Fruit fly (Drosophila melanogaster): ENCODE results near the gene CG9175.
A peak's percentile ranks its signal among the peaks of the same experiment; 100 is the strongest.

CG9175 gene

DNA sequence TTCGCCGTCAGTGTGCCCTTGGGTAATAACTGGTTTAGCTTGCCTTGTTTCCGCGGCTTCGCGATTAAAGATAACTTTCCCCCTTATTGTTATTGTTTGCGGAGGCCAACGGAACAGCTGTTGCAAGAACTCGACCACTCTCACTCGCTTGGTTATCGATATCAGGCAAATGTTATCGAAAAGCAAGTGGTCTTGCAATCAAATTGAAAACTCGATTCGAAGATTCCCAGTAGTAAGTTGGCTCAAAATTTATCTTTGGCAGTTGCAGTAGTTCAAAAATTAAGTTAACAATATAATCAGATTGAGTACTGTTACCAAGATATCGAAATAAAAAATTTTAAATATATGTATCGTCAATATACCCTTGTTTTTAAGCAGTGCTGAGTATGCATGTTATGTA is 32.9 kb downstream of the CG9175 start, which contains the start of the genes Fbw5 and CG9147 (continued):
- TF ChIP-seq Doc3 (GFP tag; IDR thresholded peaks at IDR 0.05; ENCODE audit: partially characterized antibody) = no peak; the same call in 2 of the 3 replicates
- peak; percentile 97 for TF ChIP-seq nom (GFP tag; optimal IDR thresholded peaks at IDR 0.05)
- TF ChIP-seq gem (tag; optimal IDR thresholded peaks at IDR 0.05) = peak; percentile 100
- peak; percentile 96 for TF ChIP-seq CG2116 (GFP tag; optimal IDR thresholded peaks at IDR 0.05)
- TF ChIP-seq cg (GFP tag; optimal IDR thresholded peaks at IDR 0.05) = peak; percentile 11
- TF ChIP-seq jing (GFP tag; optimal IDR thresholded peaks at IDR 0.05) = peak; percentile 100
- peak; percentile 81 for TF ChIP-seq CG13287 (GFP tag; IDR thresholded peaks at IDR 0.05; ENCODE audit: partially characterized antibody)
- TF ChIP-seq Ptx1 (GFP tag; IDR thresholded peaks at IDR 0.05) = peak; percentile 100
- peak; percentile 97 for TF ChIP-seq wek (GFP tag; optimal IDR thresholded peaks at IDR 0.05)
- TF ChIP-seq otp (GFP tag; IDR thresholded peaks at IDR 0.05) = peak; percentile 100
- TF ChIP-seq Pdp1 (GFP tag; optimal IDR thresholded peaks at IDR 0.05) = peak; percentile 99 to 100
- peak; percentile 100 for TF ChIP-seq CG4854 (GFP tag; optimal IDR thresholded peaks at IDR 0.05)
- no peak for TF ChIP-seq Hr39 (optimal IDR thresholded peaks at IDR 0.05)
- peak; percentile 99 for TF ChIP-seq en (GFP tag; optimal IDR thresholded peaks at IDR 0.05)
- peak; percentile 99 for TF ChIP-seq pnt (GFP tag; optimal IDR thresholded peaks at IDR 0.05)
- peak; percentile 98 for TF ChIP-seq CG10431 (GFP tag; optimal IDR thresholded peaks at IDR 0.05)
- peak; percentile 94 for TF ChIP-seq CG11560 (tag; IDR thresholded peaks at IDR 0.05)
- TF ChIP-seq Hr3 (GFP tag; optimal IDR thresholded peaks at IDR 0.05) = peak; percentile 100
- TF ChIP-seq CG8089 (GFP tag; optimal IDR thresholded peaks at IDR 0.05) = peak; percentile 99
- TF ChIP-seq CG12942 (GFP tag; optimal IDR thresholded peaks at IDR 0.05) = peak; percentile 100
- peak; percentile 99 for TF ChIP-seq caup (GFP tag; optimal IDR thresholded peaks at IDR 0.05; ENCODE audit: severe bottlenecking)
- TF ChIP-seq CG13775 (GFP tag; optimal IDR thresholded peaks at IDR 0.05) = peak; percentile 99
- peak; percentile 99 for TF ChIP-seq CG1233 (GFP tag; optimal IDR thresholded peaks at IDR 0.05)
- TF ChIP-seq Atf-2 (GFP tag; optimal IDR thresholded peaks at IDR 0.05) = peak; percentile 99
- peak; percentile 45 for TF ChIP-seq gfzf (GFP tag; optimal IDR thresholded peaks at IDR 0.05)
- peak; percentile 99 for TF ChIP-seq CG10979 (tag; optimal IDR thresholded peaks at IDR 0.05)
- TF ChIP-seq pb (GFP tag; optimal IDR thresholded peaks at IDR 0.05) = peak; percentile 99
- TF ChIP-seq CG9797 (GFP tag; optimal IDR thresholded peaks at IDR 0.05) = peak; percentile 56
- TF ChIP-seq CG8290 (GFP tag; optimal IDR thresholded peaks at IDR 0.05) = peak; percentile 99
- peak; percentile 97 to 100 for TF ChIP-seq CG8290 (tag; optimal IDR thresholded peaks at IDR 0.05)
- TF ChIP-seq dan (GFP tag; IDR thresholded peaks at IDR 0.05) = peak; percentile 95
- TF ChIP-seq dysf (GFP tag; IDR thresholded peaks at IDR 0.05) = peak; percentile 100
- TF ChIP-seq CG12744 (GFP tag; optimal IDR thresholded peaks at IDR 0.05) = peak; percentile 99
- TF ChIP-seq CG13424 (tag; optimal IDR thresholded peaks at IDR 0.05) = peak; percentile 100
- peak; percentile 98 for TF ChIP-seq CG16779 (GFP tag; IDR thresholded peaks at IDR 0.05)
- peak; percentile 100 for TF ChIP-seq CG11695 (GFP tag; IDR thresholded peaks at IDR 0.05)
- peak; percentile 99 for TF ChIP-seq CG5953 (GFP tag; IDR thresholded peaks at IDR 0.05)
- TF ChIP-seq CG7372 (GFP tag; IDR thresholded peaks at IDR 0.05) = peak; percentile 99
- TF ChIP-seq Bdp1 (GFP tag; optimal IDR thresholded peaks at IDR 0.05) = peak; percentile 96
- TF ChIP-seq B-H2 (GFP tag; optimal IDR thresholded peaks at IDR 0.05) = peak; percentile 95
- peak; percentile 95 for TF ChIP-seq Doc2 (GFP tag; IDR thresholded peaks at IDR 0.05)
- peak; percentile 97 for TF ChIP-seq MTF-1 (GFP tag; optimal IDR thresholded peaks at IDR 0.05; ENCODE audit: borderline replicate concordance)
- peak; percentile 71 for TF ChIP-seq nerfin-2 (GFP tag; IDR thresholded peaks at IDR 0.05; ENCODE audit: partially characterized antibody)
- peak; percentile 99 for TF ChIP-seq maf-S (GFP tag; optimal IDR thresholded peaks at IDR 0.05)
- peak; percentile 97 for TF ChIP-seq CG9437 (GFP tag; optimal IDR thresholded peaks at IDR 0.05)
- peak; percentile 100 for TF ChIP-seq esg (GFP tag; conservative IDR thresholded peaks at IDR 0.05)
- TF ChIP-seq onecut (GFP tag; IDR thresholded peaks at IDR 0.05) = peak; percentile 99
- peak; percentile 98 for TF ChIP-seq gcm2 (GFP tag; optimal IDR thresholded peaks at IDR 0.05)
- TF ChIP-seq CG9609 (GFP tag; optimal IDR thresholded peaks at IDR 0.05) = peak; percentile 99
- peak; percentile 97 for TF ChIP-seq Fer2 (tag; optimal IDR thresholded peaks at IDR 0.05)
- TF ChIP-seq CG8765 (GFP tag; IDR thresholded peaks at IDR 0.05) = peak; percentile 98
